Fruit fly (Drosophila melanogaster) whole organism, embryonic: Measurements from ENCODE around the gene Acp29AB.

Source experiments
- Atf3 ChIP-seq: fragments of 200-800 bp; sonication (Bioruptor generic); optimal IDR thresholded peaks from 3 replicates; lab custom pipeline; 2016; ENCODE audit warnings: missing biosample characterization, missing genetic modification characterization
- B-H2 ChIP-seq: fragments of 200-800 bp; sonication (Bioruptor generic); optimal IDR thresholded peaks from 2 replicates; lab custom pipeline; 2018; ENCODE audit warnings: missing biosample characterization, mild to moderate bottlenecking, missing genetic modification characterization
- CG10267 ChIP-seq: fragments of 200-800 bp; sonication (Bioruptor generic); optimal IDR thresholded peaks from 2 replicates; lab custom pipeline; 2018; ENCODE audit warnings: missing biosample characterization, mild to moderate bottlenecking, missing genetic modification characterization, moderate library complexity
- CG12744 ChIP-seq: fragments of 200-800 bp; sonication (Bioruptor generic); optimal IDR thresholded peaks from 2 replicates; lab custom pipeline; 2016; ENCODE audit warnings: missing biosample characterization, missing genetic modification characterization
- CG15479 ChIP-seq: fragments of 200-800 bp; sonication (Bioruptor generic); optimal IDR thresholded peaks from 3 replicates; lab custom pipeline; 2019; ENCODE audit warnings: missing biosample characterization, mild to moderate bottlenecking, missing genetic modification characterization, moderate library complexity
- CG15514 ChIP-seq: fragments of 200-800 bp; sonication (Bioruptor generic); optimal IDR thresholded peaks from 3 replicates; lab custom pipeline; 2017; ENCODE audit warnings: missing biosample characterization, missing genetic modification characterization, mild to moderate bottlenecking, moderate library complexity, missing genetic modification reagents
- CG15696 ChIP-seq: fragments of 200-800 bp; sonication (Bioruptor generic); optimal IDR thresholded peaks from 2 replicates; lab custom pipeline; 2019; ENCODE audit warnings: missing biosample characterization, mild to moderate bottlenecking, missing genetic modification characterization, moderate library complexity
- CG17802 ChIP-seq: fragments of 200-800 bp; sonication (Bioruptor generic); optimal IDR thresholded peaks from 2 replicates; lab custom pipeline; 2018; ENCODE audit warnings: missing biosample characterization, mild to moderate bottlenecking, missing genetic modification characterization, moderate library complexity
- CG1832 ChIP-seq: fragments of 200-800 bp; sonication (Bioruptor generic); optimal IDR thresholded peaks from 2 replicates; lab custom pipeline; 2017; ENCODE audit warnings: missing biosample characterization, mild to moderate bottlenecking, missing genetic modification characterization, inconsistent platforms
- CG2129 ChIP-seq: fragments of 200-800 bp; sonication (Bioruptor generic); IDR thresholded peaks from 2 replicates; pipeline ENCODE4 v1.3.6; 2022; ENCODE audit warnings: missing biosample characterization, missing genetic modification characterization; ENCODE audit not compliant: partially characterized antibody
- CG32767 ChIP-seq: fragments of 200-800 bp; sonication (Bioruptor generic); IDR thresholded peaks from 2 replicates; pipeline ENCODE4 v1.3.6; 2022; ENCODE audit warnings: missing biosample characterization, missing genetic modification characterization
- CG32772 ChIP-seq: fragments of 200-800 bp; sonication (Bioruptor generic); IDR thresholded peaks from 2 replicates; pipeline ENCODE4 v1.3.6; 2022; ENCODE audit warnings: missing biosample characterization, missing genetic modification characterization
- CG33213 ChIP-seq: fragments of 200-800 bp; sonication (Bioruptor generic); optimal IDR thresholded peaks from 3 replicates; lab custom pipeline; 2016; ENCODE audit warnings: missing biosample characterization, missing genetic modification characterization
- CG34376 ChIP-seq: fragments of 200-800 bp; sonication (Bioruptor generic); optimal IDR thresholded peaks from 2 replicates; lab custom pipeline; 2018; ENCODE audit warnings: missing biosample characterization, mild to moderate bottlenecking, missing genetic modification characterization
- CG3995 ChIP-seq: fragments of 200-800 bp; sonication (Bioruptor generic); optimal IDR thresholded peaks from 3 replicates; lab custom pipeline; 2016; ENCODE audit warnings: missing biosample characterization, missing genetic modification characterization
- CG4617 ChIP-seq: fragments of 200-800 bp; sonication (Bioruptor generic); optimal IDR thresholded peaks from 3 replicates; lab custom pipeline; 2016; ENCODE audit warnings: missing biosample characterization, missing genetic modification characterization, borderline replicate concordance
- CG6654 ChIP-seq: fragments of 200-800 bp; sonication (Bioruptor generic); optimal IDR thresholded peaks from 2 replicates; lab custom pipeline; 2017; ENCODE audit warnings: missing biosample characterization, mild to moderate bottlenecking, missing genetic modification characterization
- CG6854 ChIP-seq: fragments of 200-800 bp; sonication (Bioruptor generic); optimal IDR thresholded peaks from 3 replicates; lab custom pipeline; 2017; ENCODE audit warnings: missing biosample characterization, mild to moderate bottlenecking, missing genetic modification characterization
- CG7372 ChIP-seq: fragments of 200-800 bp; sonication (Bioruptor generic); IDR thresholded peaks from 2 replicates; pipeline ENCODE4 v1.3.6; 2022; ENCODE audit warnings: missing biosample characterization, missing genetic modification characterization
- Dbx ChIP-seq: fragments of 200-800 bp; sonication (Bioruptor generic); IDR thresholded peaks from 3 replicates; pipeline ENCODE4 v1.3.6; 2022; ENCODE audit warnings: missing biosample characterization, missing genetic modification characterization
- Dip2 ChIP-seq: fragments of 200-800 bp; sonication (Bioruptor generic); IDR thresholded peaks from 2 replicates; pipeline ENCODE4 v1.3.6; 2022; ENCODE audit warnings: missing biosample characterization, missing genetic modification characterization
- Drgx ChIP-seq: fragments of 200-800 bp; sonication (Bioruptor generic); IDR thresholded peaks from 2 replicates; pipeline ENCODE4 v1.3.6; 2022; ENCODE audit warnings: missing biosample characterization, missing genetic modification characterization
- E2f1 ChIP-seq: fragments of 200-800 bp; sonication (Bioruptor generic); IDR thresholded peaks from 2 replicates; pipeline ENCODE4 v1.3.6; 2022; ENCODE audit warnings: missing biosample characterization, missing genetic modification characterization
- E2f2 ChIP-seq: fragments of 200-800 bp; sonication (Bioruptor generic); IDR thresholded peaks from 2 replicates; pipeline ENCODE4 v1.3.6; 2022; ENCODE audit warnings: missing biosample characterization, missing genetic modification characterization
- Elba2 ChIP-seq: fragments of 200-800 bp; sonication (Bioruptor generic); optimal IDR thresholded peaks from 3 replicates; lab custom pipeline; 2016; ENCODE audit warnings: missing biosample characterization, missing genetic modification characterization
- GATAe ChIP-seq: fragments of 200-800 bp; sonication (Bioruptor generic); conservative IDR thresholded peaks from 2 replicates; pipeline ENCODE4 v1.3.6; 2022; ENCODE audit warnings: missing biosample characterization, missing genetic modification characterization
- HLHmδ ChIP-seq: fragments of 200-800 bp; sonication (Bioruptor generic); optimal IDR thresholded peaks from 2 replicates; lab custom pipeline; 2018; ENCODE audit warnings: missing biosample characterization, mild to moderate bottlenecking, missing genetic modification characterization, moderate library complexity
- Jarid2 ChIP-seq: fragments of 200-800 bp; sonication (Bioruptor generic); optimal IDR thresholded peaks from 3 replicates; lab custom pipeline; 2017; ENCODE audit warnings: mild to moderate bottlenecking, missing biosample characterization, missing genetic modification reagents, missing genetic modification characterization
- NC2β ChIP-seq: fragments of 200-800 bp; sonication (Bioruptor generic); optimal IDR thresholded peaks from 2 replicates; lab custom pipeline; 2016; ENCODE audit warnings: missing biosample characterization, missing genetic modification characterization
- Neu2 ChIP-seq: fragments of 200-800 bp; sonication (Bioruptor generic); optimal IDR thresholded peaks from 3 replicates; lab custom pipeline; 2016; ENCODE audit warnings: missing biosample characterization, missing genetic modification characterization, borderline replicate concordance
- Nf-YC ChIP-seq: fragments of 200-800 bp; optimal IDR thresholded peaks from 3 replicates; lab custom pipeline; 2019; ENCODE audit warnings: missing biosample characterization, mild to moderate bottlenecking, missing genetic modification characterization, moderate library complexity
- NfI ChIP-seq: fragments of 200-800 bp; sonication (Bioruptor generic); optimal IDR thresholded peaks from 3 replicates; lab custom pipeline; 2018; ENCODE audit warnings: missing biosample characterization, mild to moderate bottlenecking, missing genetic modification characterization, moderate library complexity
- PHDP ChIP-seq: fragments of 200-800 bp; sonication (Bioruptor generic); optimal IDR thresholded peaks from 3 replicates; lab custom pipeline; 2018; ENCODE audit warnings: missing biosample characterization, mild to moderate bottlenecking, missing genetic modification characterization, moderate library complexity
- Pdp1 ChIP-seq, 2 experiments: fragments of 200-800 bp; sonication (Bioruptor generic); optimal IDR thresholded peaks; 3 replicates each; lab custom pipeline; 2016; ENCODE audit warnings: missing biosample characterization in 2 of 2, missing genetic modification characterization in 2 of 2, mild to moderate bottlenecking in 1 of 2, moderate library complexity in 1 of 2
- Sox100B ChIP-seq: fragments of 200-800 bp; sonication (Bioruptor generic); optimal IDR thresholded peaks from 3 replicates; lab custom pipeline; 2018; ENCODE audit warnings: missing biosample characterization, mild to moderate bottlenecking, missing genetic modification characterization
- Sry-δ ChIP-seq: fragments of 200-800 bp; sonication (Bioruptor generic); optimal IDR thresholded peaks from 2 replicates; lab custom pipeline; 2016; ENCODE audit warnings: missing biosample characterization, missing genetic modification characterization
- TFAM ChIP-seq: fragments of 200-800 bp; sonication (Bioruptor generic); optimal IDR thresholded peaks from 2 replicates; lab custom pipeline; 2017; ENCODE audit warnings: missing biosample characterization, missing genetic modification characterization, inconsistent platforms
- croc ChIP-seq: fragments of 200-800 bp; sonication (Bioruptor generic); conservative IDR thresholded peaks from 3 replicates; pipeline ENCODE4 v1.3.6; 2022; ENCODE audit warnings: missing biosample characterization, missing genetic modification characterization
- crol ChIP-seq: fragments of 200-800 bp; sonication (Bioruptor generic); IDR thresholded peaks from 2 replicates; pipeline ENCODE4 v1.3.6; 2022; ENCODE audit warnings: missing biosample characterization, missing genetic modification characterization
- esg ChIP-seq: fragments of 200-800 bp; sonication (Bioruptor generic); conservative IDR thresholded peaks from 2 replicates; pipeline ENCODE4 v1.3.6; 2022; ENCODE audit warnings: missing biosample characterization, missing genetic modification characterization
- exex ChIP-seq: fragments of 200-800 bp; sonication (Bioruptor generic); optimal IDR thresholded peaks from 4 replicates; lab custom pipeline; 2018; ENCODE audit warnings: missing biosample characterization, mild to moderate bottlenecking, missing genetic modification characterization, moderate library complexity
- fru ChIP-seq: fragments of >200 bp; optimal IDR thresholded peaks from 2 replicates; lab custom pipeline; 2017
- gcm ChIP-seq: fragments of 200-800 bp; sonication (Bioruptor generic); optimal IDR thresholded peaks from 2 replicates; lab custom pipeline; 2019; ENCODE audit warnings: missing biosample characterization, mild to moderate bottlenecking, missing genetic modification characterization, moderate library complexity
- gsb-n ChIP-seq: fragments of 200-800 bp; sonication (Bioruptor generic); optimal IDR thresholded peaks from 3 replicates; lab custom pipeline; 2018; ENCODE audit warnings: missing biosample characterization, mild to moderate bottlenecking, missing genetic modification characterization
- hth ChIP-seq: fragments of >200 bp; optimal IDR thresholded peaks from 2 replicates; lab custom pipeline; 2017; ENCODE audit warnings: inconsistent platforms
- onecut ChIP-seq: fragments of 200-800 bp; sonication (Bioruptor generic); IDR thresholded peaks from 2 replicates; pipeline ENCODE4 v1.3.6; 2022; ENCODE audit warnings: missing biosample characterization, missing genetic modification characterization
- sqz ChIP-seq: fragments of 200-800 bp; sonication (Bioruptor generic); optimal IDR thresholded peaks from 3 replicates; lab custom pipeline; 2018; ENCODE audit warnings: missing biosample characterization, mild to moderate bottlenecking, missing genetic modification characterization
- tna ChIP-seq: fragments of 200-800 bp; sonication (Bioruptor generic); IDR thresholded peaks from 2 replicates; pipeline ENCODE4 v1.3.6; 2022; ENCODE audit warnings: missing biosample characterization, missing genetic modification characterization; ENCODE audit not compliant: partially characterized antibody
- twi ChIP-seq: fragments of 200-800 bp; optimal IDR thresholded peaks from 2 replicates; lab custom pipeline; 2019; ENCODE audit warnings: missing biosample characterization, mild to moderate bottlenecking, missing genetic modification characterization, moderate library complexity
- wor ChIP-seq: fragments of 200-800 bp; sonication (Bioruptor generic); IDR thresholded peaks from 2 replicates; pipeline ENCODE4 v1.3.6; 2022; ENCODE audit warnings: missing biosample characterization, missing genetic modification characterization

Acp29AB gene

DNA sequence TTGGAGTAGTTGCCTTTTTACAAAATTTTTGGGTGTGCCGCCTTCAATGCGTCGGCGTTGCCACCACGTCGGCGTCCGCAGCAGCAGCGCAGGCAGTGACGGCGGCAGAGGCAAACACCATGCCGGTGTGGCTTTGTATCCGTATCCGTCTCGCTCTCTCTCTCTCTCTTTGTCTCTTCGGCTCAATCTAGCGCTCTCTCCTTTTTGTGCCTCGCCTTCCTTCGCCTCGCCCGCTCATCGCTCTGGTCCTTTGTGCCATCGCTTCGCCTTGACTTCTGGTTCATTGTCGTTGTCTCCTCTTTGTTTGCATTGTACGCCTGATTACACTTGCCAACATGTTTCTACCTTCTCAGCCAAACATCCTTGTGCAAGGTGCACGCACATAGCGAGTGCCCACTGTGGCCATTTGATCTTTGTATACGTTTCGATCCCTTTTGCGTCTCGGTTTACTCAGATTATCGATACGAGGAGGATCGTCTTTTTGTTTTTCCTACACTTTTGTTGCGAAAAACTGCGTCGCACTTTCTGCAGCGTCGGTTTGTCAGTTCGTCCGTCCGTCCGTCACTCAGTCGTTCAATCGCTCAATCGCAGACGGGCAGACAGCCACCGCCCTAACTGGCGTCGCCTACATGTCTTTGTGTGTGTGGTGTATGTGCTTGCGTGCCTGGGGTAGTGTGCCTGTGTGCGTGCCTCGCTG, 23.5 kb upstream of the Acp29AB start (continued):
- no peak for TF ChIP-seq esg
- TF ChIP-seq B-H2: no peak
- no peak for TF ChIP-seq tna
- TF ChIP-seq NfI (GFP tag; lab: Kevin White, UChicago): no peak
- TF ChIP-seq Pdp1 (GFP tag; optimal IDR thresholded peaks at IDR 0.05; lab: Kevin White, UChicago): no peak
- TF ChIP-seq Atf3 (GFP tag; lab: Kevin White, UChicago): no peak
- TF ChIP-seq CG15696 (tag; lab: Kevin White, UChicago): peak; percentile 32
- TF ChIP-seq croc (GFP tag; lab: Robert Waterston, UW): no peak
- TF ChIP-seq E2f2 (GFP tag; lab: Robert Waterston, UW): peak; percentile 67
- no peak for TF ChIP-seq CG32772 (GFP tag; lab: Robert Waterston, UW)
- no peak for TF ChIP-seq CG2129
- TF ChIP-seq Sry-δ (GFP tag; lab: Kevin White, UChicago): no peak
- TF ChIP-seq CG7372 (GFP tag; lab: Robert Waterston, UW): no peak
- TF ChIP-seq E2f1 (GFP tag; lab: Robert Waterston, UW): no peak
- no peak for TF ChIP-seq CG6654 (GFP tag; lab: Kevin White, UChicago)
- TF ChIP-seq CG4617 (GFP tag; lab: Kevin White, UChicago): no peak
- TF ChIP-seq CG17802 (tag; lab: Kevin White, UChicago): no peak
- TF ChIP-seq TFAM (GFP tag; lab: Kevin White, UChicago): no peak
- TF ChIP-seq HLHmδ (GFP tag; lab: Kevin White, UChicago): peak; percentile 58
- TF ChIP-seq CG12744 (GFP tag; lab: Kevin White, UChicago): no peak
- TF ChIP-seq CG33213 (GFP tag; lab: Kevin White, UChicago): no peak
- no peak for TF ChIP-seq PHDP (tag; lab: Kevin White, UChicago)
- no peak for TF ChIP-seq CG3995 (GFP tag; lab: Kevin White, UChicago)
- TF ChIP-seq Dbx: 0 out of 3 replicates have a peak, but pooled peaks have one; percentile 49
- no peak for TF ChIP-seq onecut (GFP tag; lab: Robert Waterston, UW)
- TF ChIP-seq hth (lab: Kevin White, UChicago): no peak
- no peak for TF ChIP-seq CG15514 (GFP tag; lab: Kevin White, UChicago)
- TF ChIP-seq exex (tag; lab: Kevin White, UChicago): no peak
- no peak for TF ChIP-seq NC2β
- peak; percentile 21 for TF ChIP-seq gcm (GFP tag; lab: Kevin White, UChicago)
- no peak for TF ChIP-seq GATAe
- TF ChIP-seq Dip2: no peak
- TF ChIP-seq CG1832: peak; percentile 82
- TF ChIP-seq wor: no peak
- no peak for TF ChIP-seq Nf-YC (tag; lab: Kevin White, UChicago)
- TF ChIP-seq CG6854: no peak
- TF ChIP-seq CG34376 (GFP tag; lab: Kevin White, UChicago): no peak
- peak; percentile 100 for TF ChIP-seq CG15479 (GFP tag; lab: Kevin White, UChicago)
- no peak for TF ChIP-seq Sox100B
- peak; percentile 57 for TF ChIP-seq fru (lab: Kevin White, UChicago)
- TF ChIP-seq Elba2 (GFP tag; lab: Kevin White, UChicago): no peak
- no peak for TF ChIP-seq Neu2 (GFP tag; lab: Kevin White, UChicago)
- TF ChIP-seq gsb-n (tag; lab: Kevin White, UChicago): no peak
- no peak; the same call in 1 of the 2 replicates for TF ChIP-seq crol
- no peak for TF ChIP-seq CG10267 (tag; lab: Kevin White, UChicago)
- TF ChIP-seq twi (tag; lab: Kevin White, UChicago): peak; percentile 7
- no peak for TF ChIP-seq CG32767 (GFP tag; lab: Robert Waterston, UW)
- no peak for TF ChIP-seq sqz (GFP tag; lab: Kevin White, UChicago)
- TF ChIP-seq Drgx (GFP tag; lab: Robert Waterston, UW): no peak; the same call in 1 of the 2 replicates
- no peak for TF ChIP-seq Jarid2 (GFP tag; lab: Kevin White, UChicago)
